1 fruit fly cellular context compared by ENCODE assay signal in the genomic region with DNA sequence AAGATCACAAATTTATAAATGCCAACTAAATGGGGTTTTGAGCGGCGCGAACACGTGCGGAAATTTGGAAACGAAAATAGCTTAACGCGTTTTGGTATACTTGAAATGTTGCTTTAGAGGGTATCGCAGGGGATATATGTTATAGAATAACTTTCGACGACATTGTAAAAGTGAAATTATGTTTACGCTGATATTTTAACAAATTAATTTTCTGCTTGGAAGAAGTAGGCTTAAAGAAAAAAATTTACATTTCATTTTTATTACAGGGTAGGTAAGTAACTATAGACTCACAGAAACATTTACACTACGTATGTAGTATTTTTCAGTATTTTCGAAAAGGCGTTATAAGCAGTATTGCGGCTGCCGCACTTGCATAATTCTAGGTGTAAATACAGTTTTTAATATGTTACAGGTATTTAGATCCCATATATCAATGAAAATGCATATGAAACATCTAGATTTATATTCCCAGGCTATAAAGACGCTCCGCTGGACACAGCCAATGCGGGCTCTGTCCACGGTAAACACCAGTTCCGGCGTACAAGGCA.
TF ChIP-seq lines count a peak whose summit lies in the region.

A gene (minus strand): TSS at position 80 of the 548 bp plus-strand sequence.
A gene (plus strand): TSS at position 337 of the 548 bp plus-strand sequence.

TF ChIP-seq in whole organism, embryonic, 481 proteins besides CTCF, POLR2A, EP300 and RAD21 (continued from another document and continues in another):
- TF ChIP-seq bowl (GFP tag; IDR thresholded peaks at IDR 0.05; lab: Robert Waterston, UW) (peak; percentile 99), lmd (GFP tag; IDR thresholded peaks at IDR 0.05; lab: Robert Waterston, UW) (peak; percentile 100), CG10959 (GFP tag; IDR thresholded peaks at IDR 0.05; lab: Robert Waterston, UW) (peak; percentile 100), sc (optimal IDR thresholded peaks at IDR 0.05; lab: Kevin White, UChicago) (no peak), sc (GFP tag; optimal IDR thresholded peaks at IDR 0.05; lab: Kevin White, UChicago) (peak; percentile 100), CG4424 (GFP tag; optimal IDR thresholded peaks at IDR 0.05; lab: Kevin White, UChicago) (peak; percentile 100), PHDP (tag; optimal IDR thresholded peaks at IDR 0.05; lab: Kevin White, UChicago) (peak; percentile 100), ftz-f1 (GFP tag; optimal IDR thresholded peaks at IDR 0.05; lab: Kevin White, UChicago) (peak; percentile 94), HmgZ (tag; optimal IDR thresholded peaks at IDR 0.05; lab: Kevin White, UChicago) (peak; percentile 100), CG13296 (GFP tag; optimal IDR thresholded peaks at IDR 0.05; lab: Kevin White, UChicago) (peak; percentile 100), exex (tag; optimal IDR thresholded peaks at IDR 0.05; lab: Kevin White, UChicago) (peak; percentile 99), vnd (GFP tag; IDR thresholded peaks at IDR 0.05; lab: Robert Waterston, UW; ENCODE audit: partially characterized antibody) (no peak), Fer3 (tag; optimal IDR thresholded peaks at IDR 0.05; lab: Kevin White, UChicago) (peak; percentile 100), CG14860 (GFP tag; IDR thresholded peaks at IDR 0.05; lab: Robert Waterston, UW; ENCODE audit: partially characterized antibody) (no peak), Ravus (GFP tag; IDR thresholded peaks at IDR 0.05; lab: Robert Waterston, UW) (peak; percentile 99), CG6254 (GFP tag; optimal IDR thresholded peaks at IDR 0.05; lab: Kevin White, UChicago) (peak; percentile 98), CG18764 (GFP tag; optimal IDR thresholded peaks at IDR 0.05; lab: Kevin White, UChicago) (peak; percentile 100), CG6654 (GFP tag; optimal IDR thresholded peaks at IDR 0.05; lab: Kevin White, UChicago) (peak; percentile 96), tin (GFP tag; optimal IDR thresholded peaks at IDR 0.05; lab: Kevin White, UChicago) (peak; percentile 100), Hr3 (GFP tag; optimal IDR thresholded peaks at IDR 0.05; lab: Kevin White, UChicago) (peak; percentile 100), CG11085 (GFP tag; IDR thresholded peaks at IDR 0.05; lab: Robert Waterston, UW) (peak; percentile 100), CG1792 (GFP tag; optimal IDR thresholded peaks at IDR 0.05; lab: Kevin White, UChicago) (peak; percentile 100), CG11723 (GFP tag; optimal IDR thresholded peaks at IDR 0.05; lab: Kevin White, UChicago) (peak; percentile 99), CG18262 (tag; optimal IDR thresholded peaks at IDR 0.05; lab: Kevin White, UChicago) (peak; percentile 100), CG5953 (GFP tag; IDR thresholded peaks at IDR 0.05; lab: Robert Waterston, UW) (peak; percentile 100), Mes4 (GFP tag; optimal IDR thresholded peaks at IDR 0.05; lab: Kevin White, UChicago) (peak; percentile 100), Hsf (GFP tag; optimal IDR thresholded peaks at IDR 0.05; lab: Kevin White, UChicago) (peak; percentile 100), CG14014 (GFP tag; IDR thresholded peaks at IDR 0.05; lab: Robert Waterston, UW) (peak; percentile 100), lbe (GFP tag; optimal IDR thresholded peaks at IDR 0.05; lab: Kevin White, UChicago) (peak; percentile 99), CG30431 (GFP tag; optimal IDR thresholded peaks at IDR 0.05; lab: Kevin White, UChicago) (peak; percentile 100), Rfx (GFP tag; IDR thresholded peaks at IDR 0.05; lab: Robert Waterston, UW) (peak; percentile 100), CG8944 (GFP tag; optimal IDR thresholded peaks at IDR 0.05; lab: Kevin White, UChicago) (peak; percentile 100), dimm (GFP tag; IDR thresholded peaks at IDR 0.05; lab: Robert Waterston, UW) (peak; percentile 100), CG3995 (GFP tag; optimal IDR thresholded peaks at IDR 0.05; lab: Kevin White, UChicago) (peak; percentile 91), ham (GFP tag; IDR thresholded peaks at IDR 0.05; lab: Robert Waterston, UW) (peak; percentile 100), CG18599 (GFP tag; optimal IDR thresholded peaks at IDR 0.05; lab: Kevin White, UChicago) (peak; percentile 100), sim (GFP tag; IDR thresholded peaks at IDR 0.05; lab: Robert Waterston, UW) (peak; percentile 100), Optix (GFP tag; IDR thresholded peaks at IDR 0.05; lab: Robert Waterston, UW) (peak; percentile 88; the same call in 2 of the 3 replicates), CG3847 (GFP tag; IDR thresholded peaks at IDR 0.05; lab: Robert Waterston, UW) (peak; percentile 100), CG2120 (GFP tag; optimal IDR thresholded peaks at IDR 0.05; lab: Kevin White, UChicago) (peak; percentile 100), CG9817 (tag; optimal IDR thresholded peaks at IDR 0.05; lab: Kevin White, UChicago) (peak; percentile 100), zfh2 (GFP tag; optimal IDR thresholded peaks at IDR 0.05; lab: Kevin White, UChicago) (peak; percentile 100), fru (optimal IDR thresholded peaks at IDR 0.05; lab: Kevin White, UChicago) (no peak), CG43689 (GFP tag; IDR thresholded peaks at IDR 0.05; lab: Robert Waterston, UW) (peak; percentile 99), sob (GFP tag; IDR thresholded peaks at IDR 0.05; lab: Robert Waterston, UW) (peak; percentile 100), CG3407 (GFP tag; optimal IDR thresholded peaks at IDR 0.05; lab: Kevin White, UChicago) (peak; percentile 99), pb (GFP tag; optimal IDR thresholded peaks at IDR 0.05; lab: Kevin White, UChicago) (peak; percentile 100), GATAe (GFP tag; conservative IDR thresholded peaks at IDR 0.05; lab: Robert Waterston, UW) (peak; percentile 100), CG11456 (GFP tag; IDR thresholded peaks at IDR 0.05; lab: Robert Waterston, UW) (peak; percentile 100), CG15073 (GFP tag; optimal IDR thresholded peaks at IDR 0.05; lab: Kevin White, UChicago) (peak; percentile 96), CG9932 (GFP tag; IDR thresholded peaks at IDR 0.05; lab: Robert Waterston, UW) (peak; percentile 100), row (GFP tag; IDR thresholded peaks at IDR 0.05; lab: Robert Waterston, UW) (peak; percentile 100), psq (GFP tag; optimal IDR thresholded peaks at IDR 0.05; lab: Kevin White, UChicago) (peak; percentile 99), Meics (GFP tag; optimal IDR thresholded peaks at IDR 0.05; lab: Kevin White, UChicago) (peak; percentile 100), CG13123 (GFP tag; optimal IDR thresholded peaks at IDR 0.05; lab: Kevin White, UChicago) (peak; percentile 100), Sox100B (GFP tag; optimal IDR thresholded peaks at IDR 0.05; lab: Kevin White, UChicago) (peak; percentile 100), Hmx (GFP tag; optimal IDR thresholded peaks at IDR 0.05; lab: Kevin White, UChicago) (peak; percentile 99), chif (GFP tag; optimal IDR thresholded peaks at IDR 0.05; lab: Kevin White, UChicago) (peak; percentile 100), cato (GFP tag; optimal IDR thresholded peaks at IDR 0.05; lab: Kevin White, UChicago; ENCODE audit: borderline replicate concordance) (peak; percentile 100), wek (GFP tag; optimal IDR thresholded peaks at IDR 0.05; lab: Kevin White, UChicago) (peak; percentile 98), CG14050 (GFP tag; IDR thresholded peaks at IDR 0.05; lab: Robert Waterston, UW) (peak; percentile 100), CG10209 (GFP tag; optimal IDR thresholded peaks at IDR 0.05; lab: Kevin White, UChicago) (peak; percentile 100), crol (GFP tag; IDR thresholded peaks at IDR 0.05; lab: Robert Waterston, UW) (peak; percentile 93), CG3281 (GFP tag; optimal IDR thresholded peaks at IDR 0.05; lab: Kevin White, UChicago) (peak; percentile 100), Rx (GFP tag; IDR thresholded peaks at IDR 0.05; lab: Robert Waterston, UW) (peak; percentile 100), corto (GFP tag; optimal IDR thresholded peaks at IDR 0.05; lab: Kevin White, UChicago) (no peak), CG6175 (GFP tag; IDR thresholded peaks at IDR 0.05; lab: Robert Waterston, UW) (peak; percentile 100), CG6683 (GFP tag; optimal IDR thresholded peaks at IDR 0.05; lab: Kevin White, UChicago) (peak; percentile 99), Med (GFP tag; lab: Kevin White, UChicago) (peak; percentile 100), shn (GFP tag; optimal IDR thresholded peaks at IDR 0.05; lab: Kevin White, UChicago) (peak; percentile 100), nmo (GFP tag; optimal IDR thresholded peaks at IDR 0.05; lab: Kevin White, UChicago) (peak; percentile 100), croc (GFP tag; conservative IDR thresholded peaks at IDR 0.05; lab: Robert Waterston, UW) (peak; percentile 100), Atf6 (GFP tag; IDR thresholded peaks at IDR 0.05; lab: Robert Waterston, UW) (peak; percentile 100), Gsc (GFP tag; IDR thresholded peaks at IDR 0.05; lab: Robert Waterston, UW) (peak; percentile 99), prd (optimal IDR thresholded peaks at IDR 0.05; lab: Kevin White, UChicago) (no peak), prd (GFP tag; IDR thresholded peaks at IDR 0.05; lab: Robert Waterston, UW) (peak; percentile 100), CG2129 (GFP tag; IDR thresholded peaks at IDR 0.05; lab: Robert Waterston, UW; ENCODE audit: partially characterized antibody) (no peak), Xbp1 (GFP tag; optimal IDR thresholded peaks at IDR 0.05; lab: Kevin White, UChicago) (peak; percentile 100), Nf-YB (GFP tag; optimal IDR thresholded peaks at IDR 0.05; lab: Kevin White, UChicago) (peak; percentile 94), abd-A (tag; optimal IDR thresholded peaks at IDR 0.05; lab: Kevin White, UChicago) (no peak), CG34422 (GFP tag; IDR thresholded peaks at IDR 0.05; lab: Robert Waterston, UW) (peak; percentile 100), Fer1 (GFP tag; optimal IDR thresholded peaks at IDR 0.05; lab: Kevin White, UChicago) (peak; percentile 100), dysf (GFP tag; IDR thresholded peaks at IDR 0.05; lab: Robert Waterston, UW) (peak; percentile 100), CG17186 (GFP tag; optimal IDR thresholded peaks at IDR 0.05; lab: Kevin White, UChicago) (peak; percentile 98), vfl (GFP tag; optimal IDR thresholded peaks at IDR 0.05; lab: Kevin White, UChicago) (peak; percentile 99), CoRest (tag; optimal IDR thresholded peaks at IDR 0.05; lab: Kevin White, UChicago) (peak; percentile 100), scrt (GFP tag; optimal IDR thresholded peaks at IDR 0.05; lab: Kevin White, UChicago) (peak; percentile 99), salm (tag; optimal IDR thresholded peaks at IDR 0.05; lab: Kevin White, UChicago) (peak; percentile 100), CG33213 (GFP tag; optimal IDR thresholded peaks at IDR 0.05; lab: Kevin White, UChicago) (peak; percentile 100), fu2 (GFP tag; optimal IDR thresholded peaks at IDR 0.05; lab: Kevin White, UChicago) (peak; percentile 100), CG11093 (GFP tag; IDR thresholded peaks at IDR 0.05; lab: Robert Waterston, UW) (peak; percentile 100), jing (GFP tag; optimal IDR thresholded peaks at IDR 0.05; lab: Kevin White, UChicago) (peak; percentile 100), dmrt11E (tag; optimal IDR thresholded peaks at IDR 0.05; lab: Kevin White, UChicago) (peak; percentile 100), CG4707 (GFP tag; optimal IDR thresholded peaks at IDR 0.05; lab: Kevin White, UChicago) (peak; percentile 98), klu (GFP tag; IDR thresholded peaks at IDR 0.05; lab: Robert Waterston, UW) (peak; percentile 100), CG13424 (tag; optimal IDR thresholded peaks at IDR 0.05; lab: Kevin White, UChicago) (peak; percentile 100), Atf3 (GFP tag; optimal IDR thresholded peaks at IDR 0.05; lab: Kevin White, UChicago) (peak; percentile 100), CG17829 (tag; optimal IDR thresholded peaks at IDR 0.05; lab: Kevin White, UChicago) (peak; percentile 100), gsb (GFP tag; IDR thresholded peaks at IDR 0.05; lab: Robert Waterston, UW) (peak; percentile 100), tio (GFP tag; optimal IDR thresholded peaks at IDR 0.05; lab: Kevin White, UChicago) (peak; percentile 100), Tbp (GFP tag; optimal IDR thresholded peaks at IDR 0.05; lab: Kevin White, UChicago) (no peak), caup (GFP tag; optimal IDR thresholded peaks at IDR 0.05; lab: Kevin White, UChicago; ENCODE audit: severe bottlenecking) (peak; percentile 100), CG7839 (tag; optimal IDR thresholded peaks at IDR 0.05; lab: Kevin White, UChicago) (peak; percentile 100), crc (GFP tag; optimal IDR thresholded peaks at IDR 0.05; lab: Kevin White, UChicago) (peak; percentile 99), CG34224 (GFP tag; IDR thresholded peaks at IDR 0.05; lab: Robert Waterston, UW; ENCODE audit: partially characterized antibody) (peak; percentile 26; the same call in 1 of the 3 replicates), HHEX (GFP tag; optimal IDR thresholded peaks at IDR 0.05; lab: Kevin White, UChicago) (peak; percentile 100), Bteb2 (GFP tag; optimal IDR thresholded peaks at IDR 0.05; lab: Kevin White, UChicago) (peak; percentile 100), CG10366 (GFP tag; IDR thresholded peaks at IDR 0.05; lab: Robert Waterston, UW) (peak; percentile 100), CG17568 (GFP tag; optimal IDR thresholded peaks at IDR 0.05; lab: Kevin White, UChicago) (no peak), CG7786 (GFP tag; optimal IDR thresholded peaks at IDR 0.05; lab: Kevin White, UChicago) (peak; percentile 100), grau (tag; optimal IDR thresholded peaks at IDR 0.05; lab: Kevin White, UChicago) (peak; percentile 100), Dll (GFP tag; IDR thresholded peaks at IDR 0.05; lab: Robert Waterston, UW; ENCODE audit: partially characterized antibody) (no peak), HmgD (GFP tag; optimal IDR thresholded peaks at IDR 0.05; lab: Kevin White, UChicago) (peak; percentile 99), cg (GFP tag; optimal IDR thresholded peaks at IDR 0.05; lab: Kevin White, UChicago) (peak; percentile 7), CG10543 (GFP tag; optimal IDR thresholded peaks at IDR 0.05; lab: Kevin White, UChicago) (peak; percentile 100), Dp (GFP tag; optimal IDR thresholded peaks at IDR 0.05; lab: Kevin White, UChicago) (peak; percentile 68), CG12299 (tag; optimal IDR thresholded peaks at IDR 0.05; lab: Kevin White, UChicago) (peak; percentile 100), CG7271 (tag; optimal IDR thresholded peaks at IDR 0.05; lab: Kevin White, UChicago) (peak; percentile 100), grn (GFP tag; optimal IDR thresholded peaks at IDR 0.05; lab: Kevin White, UChicago) (peak; percentile 95), CG13775 (GFP tag; optimal IDR thresholded peaks at IDR 0.05; lab: Kevin White, UChicago) (peak; percentile 100), bab2 (GFP tag; optimal IDR thresholded peaks at IDR 0.05; lab: Kevin White, UChicago) (peak; percentile 100), tup (GFP tag; optimal IDR thresholded peaks at IDR 0.05; lab: Kevin White, UChicago) (peak; percentile 98), run (tag; optimal IDR thresholded peaks at IDR 0.05; lab: Kevin White, UChicago) (peak; percentile 100)
